Fruit fly (Drosophila melanogaster): ENCODE data around the gene CG17167.

- TF ChIP-seq OdsH (GFP tag; optimal IDR thresholded peaks at IDR 0.05) (no peak), CG6276 (GFP tag; optimal IDR thresholded peaks at IDR 0.05) (no peak), Sox102F (GFP tag; optimal IDR thresholded peaks at IDR 0.05) (no peak), Met (GFP tag; optimal IDR thresholded peaks at IDR 0.05) (no peak), acj6 (GFP tag; optimal IDR thresholded peaks at IDR 0.05) (no peak), Gug (GFP tag; IDR thresholded peaks at IDR 0.05) (no peak), CG16779 (tag; optimal IDR thresholded peaks at IDR 0.05) (no peak), CG31627 (GFP tag; optimal IDR thresholded peaks at IDR 0.05) (no peak), dsx (GFP tag; optimal IDR thresholded peaks at IDR 0.05; ENCODE audit: poor library complexity, severe bottlenecking) (no peak), CG4318 (GFP tag; optimal IDR thresholded peaks at IDR 0.05) (no peak), svp (GFP tag) (peak; percentile 83), fd85E (GFP tag; optimal IDR thresholded peaks at IDR 0.05) (no peak), Blimp-1 (GFP tag; optimal IDR thresholded peaks at IDR 0.05) (no peak)
These were observed 21.1 kb downstream of the CG17167 start for dm6 chrX:23089087-23089732.
